Worm (Caenorhabditis elegans) whole organism, late embryonic: Measurements from ENCODE around the gene sre-1.

Experiments used
- K02D7.2 ChIP-seq: sonication (generic microtip); optimal IDR thresholded peaks from 2 replicates; lab custom pipeline; 2017; ENCODE audit warnings: mild to moderate bottlenecking, missing genetic modification characterization, missing compliant biosample characterization
- ceh-30 ChIP-seq: fragments of 150-350 bp; optimal IDR thresholded peaks from 2 replicates; lab custom pipeline; 2014; ENCODE audit warnings: missing biosample characterization, missing genetic modification characterization
- ceh-45 ChIP-seq: fragments of 200-800 bp; sonication (Bioruptor generic); IDR thresholded peaks from 2 replicates; pipeline ENCODE4 v1.3.6; 2022; ENCODE audit warnings: missing genetic modification reagents, missing genetic modification characterization, missing compliant biosample characterization
- nhr-11 ChIP-seq: fragments of 150-350 bp; optimal IDR thresholded peaks from 2 replicates; lab custom pipeline; 2014; ENCODE audit warnings: missing biosample characterization, missing genetic modification characterization
- ref-2 ChIP-seq: sonication (generic microtip); optimal IDR thresholded peaks from 2 replicates; lab custom pipeline; 2016; ENCODE audit warnings: missing genetic modification characterization, missing compliant biosample characterization
- unc-3 ChIP-seq, 2 experiments: fragments of 200-800 bp in 1 of 2; sonication (Bioruptor generic) in 1 of 2; sonication (generic microtip) in 1 of 2; conservative IDR thresholded peaks in 1 of 2; optimal IDR thresholded peaks in 1 of 2; 2 replicates each; pipeline versions ENCODE4 v1.3.6 to Lab custom; 2016 to 2022; ENCODE audit warnings: missing compliant biosample characterization in 2 of 2, missing genetic modification characterization in 2 of 2, missing genetic modification reagents in 1 of 2

- no peak for TF ChIP-seq ref-2 (tag; lab: Kevin White, UChicago)
- no peak for TF ChIP-seq ceh-45 (GFP tag; lab: Robert Waterston, UW)
- no peak for TF ChIP-seq nhr-11 (tag; lab: Kevin White, UChicago)
- no peak for TF ChIP-seq unc-3 (GFP tag; conservative IDR thresholded peaks at IDR 0.05; lab: Robert Waterston, UW)
- TF ChIP-seq unc-3 (tag; optimal IDR thresholded peaks at IDR 0.05; lab: Kevin White, UChicago), result no peak
- TF ChIP-seq K02D7.2 (tag; lab: Kevin White, UChicago), result no peak
- TF ChIP-seq ceh-30 (tag; lab: Kevin White, UChicago), result no peak
Observed at ce11 chrII:7681898-7682297, 27.6 kb upstream of the sre-1 start, which contains the start of gene lin-26.
